Worm (Caenorhabditis elegans) whole organism, L1 larva: ENCODE results near the gene nhr-18.
A peak's percentile ranks its signal among the peaks of the same experiment; 100 is the strongest.

Experiments
- C04F5.9 ChIP-seq: sonication (generic microtip); optimal IDR thresholded peaks from 2 replicates; lab custom pipeline; 2016; ENCODE audit warnings: missing genetic modification characterization, missing compliant biosample characterization
- C16A3.4 ChIP-seq: fragments of 150-350 bp; optimal IDR thresholded peaks from 2 replicates; lab custom pipeline; 2014; ENCODE audit warnings: missing biosample characterization, missing genetic modification characterization
- C34B4.2 ChIP-seq: sonication (generic microtip); optimal IDR thresholded peaks from 2 replicates; lab custom pipeline; 2017; ENCODE audit warnings: mild to moderate bottlenecking, missing genetic modification characterization, missing compliant biosample characterization
- Y116A8C.19 ChIP-seq: sonication (generic microtip); optimal IDR thresholded peaks from 2 replicates; lab custom pipeline; 2016; ENCODE audit warnings: missing compliant biosample characterization, missing genetic modification characterization, borderline replicate concordance
- alr-1 ChIP-seq: fragments of 200-800 bp; sonication (Bioruptor generic); optimal IDR thresholded peaks from 2 replicates; lab custom pipeline; 2018; ENCODE audit warnings: borderline replicate concordance, mild to moderate bottlenecking, missing genetic modification characterization, missing compliant biosample characterization
- aly-2 ChIP-seq: fragments of 150-350 bp; optimal IDR thresholded peaks from 2 replicates; lab custom pipeline; 2014; ENCODE audit warnings: missing biosample characterization, missing genetic modification characterization
- ceh-63 ChIP-seq: fragments of 200-800 bp; sonication (Bioruptor generic); optimal IDR thresholded peaks from 2 replicates; lab custom pipeline; 2018; ENCODE audit warnings: mild to moderate bottlenecking, missing genetic modification characterization, missing compliant biosample characterization
- ceh-8 ChIP-seq: fragments of 200-800 bp; sonication (Bioruptor generic); optimal IDR thresholded peaks from 2 replicates; lab custom pipeline; 2018; ENCODE audit warnings: mild to moderate bottlenecking, missing genetic modification characterization, moderate library complexity, missing compliant biosample characterization
- ceh-82 ChIP-seq, 3 experiments: fragments of 150-350 bp in 1 of 3; sonication (generic microtip) in 2 of 3; optimal IDR thresholded peaks; 2 replicates each; lab custom pipeline; 2014 to 2017; ENCODE audit warnings: missing biosample characterization in 3 of 3, missing genetic modification characterization in 3 of 3
- ceh-88 ChIP-seq: fragments of 200-800 bp; sonication (Bioruptor generic); IDR thresholded peaks from 2 replicates; pipeline ENCODE4 v1.3.6; 2022; ENCODE audit warnings: missing genetic modification characterization, missing compliant biosample characterization
- ces-1 ChIP-seq: fragments of 150-350 bp; optimal IDR thresholded peaks from 2 replicates; lab custom pipeline; 2014; ENCODE audit warnings: missing biosample characterization, missing genetic modification reagents, missing genetic modification characterization
- dsc-1 ChIP-seq: sonication (generic microtip); optimal IDR thresholded peaks from 2 replicates; lab custom pipeline; 2016; ENCODE audit warnings: mild to moderate bottlenecking, missing genetic modification characterization, missing compliant biosample characterization
- efl-1 ChIP-seq, 4 experiments: fragments of 150-350 bp; optimal IDR thresholded peaks in 3 of 4; peaks in 1 of 4; 1 replicate in 1 of 4; 2 replicates in 3 of 4; lab custom pipeline; 2014; ENCODE audit warnings: missing biosample characterization in 2 of 4, missing genetic modification characterization in 2 of 4, missing genetic modification reagents in 2 of 4
- egl-27 ChIP-seq, 2 experiments: fragments of 150-350 bp in 1 of 2; sonication (generic microtip); optimal IDR thresholded peaks; 3 replicates each; lab custom pipeline; 2017 to 2018; ENCODE audit warnings: missing biosample characterization in 2 of 2, missing genetic modification characterization in 2 of 2, missing genetic modification reagents in 2 of 2
- elt-2 ChIP-seq: sonication (generic microtip); optimal IDR thresholded peaks from 2 replicates; lab custom pipeline; 2016; ENCODE audit warnings: missing genetic modification characterization, mild to moderate bottlenecking, inconsistent platforms, missing compliant biosample characterization, missing genetic modification reagents
- elt-3 ChIP-seq, 6 experiments: fragments of 150-350 bp in 1 of 6; sonication (generic microtip); optimal IDR thresholded peaks; 2 replicates each; lab custom pipeline; 2017 to 2018; ENCODE audit warnings: missing biosample characterization in 6 of 6, missing genetic modification characterization in 6 of 6, inconsistent platforms in 1 of 6
- ets-5 ChIP-seq: fragments of 200-800 bp; sonication (Bioruptor generic); IDR thresholded peaks from 2 replicates; pipeline ENCODE4 v1.3.6; 2022; ENCODE audit warnings: missing genetic modification characterization, missing compliant biosample characterization
- grh-1 ChIP-seq: fragments of 200-800 bp; sonication (Bioruptor generic); IDR thresholded peaks from 2 replicates; pipeline ENCODE4 v1.3.6; 2022; ENCODE audit warnings: missing genetic modification reagents, missing genetic modification characterization, missing compliant biosample characterization
- hpl-2 ChIP-seq: fragments of 150-350 bp; optimal IDR thresholded peaks from 2 replicates; lab custom pipeline; 2014; ENCODE audit warnings: missing biosample characterization, missing genetic modification reagents, missing genetic modification characterization
- lin-15B ChIP-seq: fragments of 150-350 bp; sonication (generic microtip); optimal IDR thresholded peaks from 3 replicates; lab custom pipeline; 2014; ENCODE audit warnings: missing biosample characterization, missing genetic modification characterization
- lin-35 ChIP-seq, 2 experiments: fragments of 150-350 bp; optimal IDR thresholded peaks; 2 replicates each; lab custom pipeline; 2014; ENCODE audit warnings: missing biosample characterization in 2 of 2, missing genetic modification characterization in 2 of 2, missing genetic modification reagents in 2 of 2
- lin-39 ChIP-seq: fragments of 150-350 bp; optimal IDR thresholded peaks from 2 replicates; lab custom pipeline; 2014; ENCODE audit warnings: missing biosample characterization, missing genetic modification reagents, missing genetic modification characterization
- lir-3 ChIP-seq: sonication (generic microtip); optimal IDR thresholded peaks from 2 replicates; lab custom pipeline; 2016; ENCODE audit warnings: mild to moderate bottlenecking, missing genetic modification characterization, moderate library complexity, missing compliant biosample characterization; ENCODE audit not compliant: poor library complexity
- mdl-1 ChIP-seq, 2 experiments: fragments of 150-350 bp; optimal IDR thresholded peaks; 2 replicates each; lab custom pipeline; 2014 to 2017; ENCODE audit warnings: missing biosample characterization in 2 of 2, missing genetic modification characterization in 2 of 2, inconsistent platforms in 1 of 2
- mep-1 ChIP-seq: fragments of 150-350 bp; optimal IDR thresholded peaks from 2 replicates; lab custom pipeline; 2014; ENCODE audit warnings: missing biosample characterization, missing genetic modification characterization
- nhr-11 ChIP-seq: fragments of 150-350 bp; optimal IDR thresholded peaks from 2 replicates; lab custom pipeline; 2014; ENCODE audit warnings: missing biosample characterization, missing genetic modification characterization
- nhr-20 ChIP-seq: sonication (generic microtip); optimal IDR thresholded peaks from 2 replicates; lab custom pipeline; 2016; ENCODE audit warnings: mild to moderate bottlenecking, missing genetic modification characterization, missing compliant biosample characterization
- nhr-237 ChIP-seq: fragments of 150-350 bp; optimal IDR thresholded peaks from 2 replicates; lab custom pipeline; 2014; ENCODE audit warnings: missing biosample characterization, missing genetic modification characterization
- nhr-84 ChIP-seq: sonication (generic microtip); optimal IDR thresholded peaks from 2 replicates; lab custom pipeline; 2017; ENCODE audit warnings: missing biosample characterization, missing genetic modification characterization
- nhr-85 ChIP-seq: sonication (generic microtip); peaks from one replicate; lab custom pipeline; 2016; ENCODE audit warnings: missing genetic modification characterization, inconsistent platforms, missing compliant biosample characterization
- pag-3 ChIP-seq: sonication (generic microtip); optimal IDR thresholded peaks from 2 replicates; lab custom pipeline; 2017; ENCODE audit warnings: missing genetic modification characterization, mild to moderate bottlenecking, missing compliant biosample characterization, antibody characterized with exemption, borderline replicate concordance; ENCODE audit not compliant: insufficient read depth
- pax-3 ChIP-seq: fragments of 200-800 bp; sonication (Bioruptor generic); optimal IDR thresholded peaks from 2 replicates; lab custom pipeline; 2018; ENCODE audit warnings: mild to moderate bottlenecking, missing genetic modification characterization, moderate library complexity, missing compliant biosample characterization
- rnt-1 ChIP-seq: sonication (generic microtip); optimal IDR thresholded peaks from 2 replicates; lab custom pipeline; 2016; ENCODE audit warnings: mild to moderate bottlenecking, missing genetic modification characterization, moderate library complexity, missing compliant biosample characterization
- snpc-4 ChIP-seq: fragments of 150-350 bp; optimal IDR thresholded peaks from 2 replicates; lab custom pipeline; 2014; ENCODE audit warnings: missing biosample characterization, missing genetic modification characterization
- snu-23 ChIP-seq: sonication (generic microtip); optimal IDR thresholded peaks from 2 replicates; lab custom pipeline; 2016; ENCODE audit warnings: missing genetic modification characterization, missing compliant biosample characterization
- sox-4 ChIP-seq: sonication (generic microtip); optimal IDR thresholded peaks from 2 replicates; lab custom pipeline; 2016; ENCODE audit warnings: missing genetic modification characterization, missing compliant biosample characterization
- sup-37 ChIP-seq: fragments of 200-800 bp; sonication (Bioruptor generic); optimal IDR thresholded peaks from 2 replicates; lab custom pipeline; 2018; ENCODE audit warnings: mild to moderate bottlenecking, missing genetic modification characterization, missing compliant biosample characterization
- tbx-2 ChIP-seq: sonication (generic microtip); optimal IDR thresholded peaks from 2 replicates; lab custom pipeline; 2016; ENCODE audit warnings: missing genetic modification characterization, missing compliant biosample characterization
- tlp-1 ChIP-seq: fragments of 150-350 bp; optimal IDR thresholded peaks from 2 replicates; lab custom pipeline; 2014; ENCODE audit warnings: missing biosample characterization, missing genetic modification characterization
- unc-30 ChIP-seq: sonication (generic microtip); optimal IDR thresholded peaks from 2 replicates; lab custom pipeline; 2017; ENCODE audit warnings: missing biosample characterization, missing genetic modification characterization
- unc-62 ChIP-seq: fragments of 150-350 bp; optimal IDR thresholded peaks from 2 replicates; lab custom pipeline; 2014; ENCODE audit warnings: missing biosample characterization, missing genetic modification reagents, missing genetic modification characterization
- unc-86 ChIP-seq: sonication (generic microtip); optimal IDR thresholded peaks from 2 replicates; lab custom pipeline; 2016; ENCODE audit warnings: missing genetic modification characterization, missing compliant biosample characterization
- vab-15 ChIP-seq: sonication (generic microtip); optimal IDR thresholded peaks from 2 replicates; lab custom pipeline; 2017; ENCODE audit warnings: missing genotype, mild to moderate bottlenecking, missing genetic modification characterization, missing compliant biosample characterization

Gene nhr-18

DNA sequence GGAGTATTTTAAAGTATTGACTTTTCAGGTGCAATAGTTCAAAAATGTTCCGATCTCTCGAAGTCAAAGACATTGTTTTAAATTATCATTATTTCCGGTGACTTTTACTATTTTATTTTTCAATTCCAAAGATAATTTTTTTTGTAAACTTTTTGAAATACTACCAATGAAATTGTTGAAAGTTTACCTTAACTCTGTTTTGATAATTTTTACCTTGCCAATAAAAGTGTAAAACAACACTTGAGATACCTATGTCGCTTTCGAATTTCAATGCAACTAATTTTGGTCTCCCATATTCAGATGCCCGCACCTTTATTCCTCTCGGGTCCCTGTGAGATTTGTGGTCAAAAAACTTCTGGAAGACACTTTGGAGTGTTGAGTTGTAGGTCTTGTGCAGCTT is 1.9 kb upstream of the nhr-18 start, which contains the start of gene nhr-103:
Gene nhr-103, plus strand, starts transcription at position 301 of the 400 bp plus-strand sequence.
- TF ChIP-seq sup-37 (GFP tag; lab: Kevin White, UChicago) (no peak), lin-39 (tag; lab: Kevin White, UChicago) (no peak), alr-1 (tag; lab: Kevin White, UChicago) (no peak), elt-3 (tag; optimal IDR thresholded peaks at IDR 0.05; lab: Kevin White, UChicago) (no peak)

DNA sequence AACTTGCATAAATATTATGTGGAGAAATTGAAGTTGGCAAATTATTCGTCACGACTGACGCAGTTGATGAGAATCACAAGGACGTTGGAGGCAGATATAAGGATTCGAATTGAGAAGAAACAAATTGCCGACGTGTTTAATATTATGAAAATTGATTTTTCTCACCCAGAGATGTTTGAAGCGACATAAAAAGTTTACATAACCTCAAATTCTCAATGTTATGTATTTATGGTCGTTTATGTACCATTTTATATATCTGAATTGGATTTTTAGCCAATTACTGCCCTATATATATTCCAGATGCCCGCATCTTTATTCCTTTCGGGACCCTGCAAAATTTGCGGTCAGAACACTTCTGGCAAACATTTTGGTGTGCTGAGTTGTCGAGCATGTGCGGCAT is 1.8 kb downstream of the nhr-18 start, which contains the start of gene nhr-126:
Gene nhr-126, plus strand, starts transcription at position 301 of the 400 bp plus-strand sequence.
- TF ChIP-seq tlp-1 (no peak), ceh-63 (GFP tag; lab: Kevin White, UChicago) (no peak), ets-5 (no peak), nhr-85 (tag; lab: Kevin White, UChicago) (no peak), grh-1 (no peak), rnt-1 (tag; lab: Kevin White, UChicago) (no peak), C04F5.9 (no peak), C16A3.4 (tag; lab: Kevin White, UChicago) (no peak), lir-3 (no peak), nhr-84 (tag; lab: Kevin White, UChicago) (no peak), unc-86 (tag; lab: Kevin White, UChicago) (no peak)

DNA sequence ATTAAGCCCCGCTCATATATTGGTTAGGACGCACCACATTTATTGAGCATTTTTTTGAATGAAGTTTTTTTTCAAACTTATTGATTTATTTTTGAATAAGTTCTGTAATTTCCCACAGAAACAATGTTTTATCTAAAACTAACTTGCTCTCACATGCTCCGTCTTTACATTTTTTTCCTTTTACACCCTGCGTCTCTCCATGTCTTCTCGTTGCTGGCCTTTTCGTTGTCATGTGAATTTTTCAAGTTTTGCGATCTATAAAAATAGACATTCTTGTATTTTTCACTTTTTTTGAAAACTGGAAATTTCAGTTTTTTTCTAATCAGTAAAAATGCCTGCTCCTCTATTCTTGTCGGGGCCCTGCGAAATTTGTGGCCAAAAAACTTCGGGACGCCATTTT is 3.9 kb downstream of the nhr-18 start, which contains the start of gene nhr-134:
Gene nhr-134, plus strand, starts transcription at position 312 of the 400 bp plus-strand sequence.
- TF ChIP-seq snu-23 (GFP tag; lab: Kevin White, UChicago), result no peak
- peak in 1 of 2 experiments; percentile 10 for TF ChIP-seq lin-35 (GFP tag; optimal IDR thresholded peaks at IDR 0.05; lab: Kevin White, UChicago)
- TF ChIP-seq sox-4 (tag; lab: Kevin White, UChicago), result no peak
- TF ChIP-seq unc-30 (tag; lab: Kevin White, UChicago), result no peak
- TF ChIP-seq dsc-1, result no peak
- no peak for TF ChIP-seq nhr-84 (tag; lab: Kevin White, UChicago)
- TF ChIP-seq ceh-8 (GFP tag; lab: Kevin White, UChicago), result no peak
- TF ChIP-seq ceh-63 (GFP tag; lab: Kevin White, UChicago), result no peak
- no peak for TF ChIP-seq tbx-2
- no peak for TF ChIP-seq mep-1
- TF ChIP-seq unc-62 (GFP tag; lab: Kevin White, UChicago), result no peak
- TF ChIP-seq lin-15B (tag; lab: Kevin White, UChicago), result no peak
- TF ChIP-seq ceh-82 (tag; optimal IDR thresholded peaks at IDR 0.05; lab: Kevin White, UChicago), result no peak
- TF ChIP-seq ceh-88 (GFP tag; lab: Robert Waterston, UW), result no peak
- TF ChIP-seq C34B4.2, result no peak
- TF ChIP-seq nhr-20, result peak; percentile 26
- no peak for TF ChIP-seq C16A3.4 (tag; lab: Kevin White, UChicago)
- no peak for TF ChIP-seq mdl-1 (tag; optimal IDR thresholded peaks at IDR 0.05; lab: Kevin White, UChicago)
- no peak for TF ChIP-seq alr-1 (tag; lab: Kevin White, UChicago)
- TF ChIP-seq nhr-11 (tag; lab: Kevin White, UChicago), result no peak
- TF ChIP-seq elt-3 (tag; optimal IDR thresholded peaks at IDR 0.05; lab: Kevin White, UChicago), result no peak
- TF ChIP-seq hpl-2, result no peak
- no peak for TF ChIP-seq pag-3 (tag; lab: Kevin White, UChicago)
- TF ChIP-seq nhr-237 (tag; lab: Kevin White, UChicago), result no peak
- TF ChIP-seq vab-15 (tag; lab: Kevin White, UChicago), result no peak
- no peak for TF ChIP-seq pax-3
- TF ChIP-seq Y116A8C.19, result no peak
- no peak for TF ChIP-seq ets-5
- TF ChIP-seq egl-27 (tag; optimal IDR thresholded peaks at IDR 0.05; lab: Kevin White, UChicago), result no peak
- TF ChIP-seq elt-2 (tag; lab: Kevin White, UChicago), result peak; percentile 54
- no peak for TF ChIP-seq ces-1 (GFP tag; lab: Kevin White, UChicago)
- no peak for TF ChIP-seq aly-2 (tag; lab: Kevin White, UChicago)
- no peak for TF ChIP-seq snpc-4 (tag; lab: Kevin White, UChicago)
- peak in 1 of 2 experiments; percentile 2 for TF ChIP-seq efl-1 (optimal IDR thresholded peaks at IDR 0.05; lab: Kevin White, UChicago)
- peak in 1 of 2 experiments; percentile 12 for TF ChIP-seq efl-1 (GFP tag; optimal IDR thresholded peaks at IDR 0.05 in 1 of 2; lab: Kevin White, UChicago)
